Fruit fly (Drosophila melanogaster): ENCODE measurements around the gene Tdrd3.

Tdrd3 gene

dm6 chr3L:14789676-14790075 is 3.1 kb downstream of the Tdrd3 start, which contains the start of gene Helz (continued):
- no peak for TF ChIP-seq unpg (GFP tag; optimal IDR thresholded peaks at IDR 0.05)
- TF ChIP-seq CG12769 (tag; optimal IDR thresholded peaks at IDR 0.05): no peak
- no peak for TF ChIP-seq CG10209 (GFP tag; optimal IDR thresholded peaks at IDR 0.05)
- no peak for TF ChIP-seq shn (GFP tag; optimal IDR thresholded peaks at IDR 0.05)
- TF ChIP-seq jumu (GFP tag; optimal IDR thresholded peaks at IDR 0.05): no peak
- no peak for TF ChIP-seq CG12071 (GFP tag; optimal IDR thresholded peaks at IDR 0.05)
- TF ChIP-seq CG3847 (GFP tag; IDR thresholded peaks at IDR 0.05): peak; percentile 70
- TF ChIP-seq ken (GFP tag; IDR thresholded peaks at IDR 0.05): 0 out of 3 replicates have a peak, but pooled peaks have one; percentile 16
- TF ChIP-seq CG15073 (GFP tag; optimal IDR thresholded peaks at IDR 0.05): no peak
- TF ChIP-seq CG6272 (GFP tag; IDR thresholded peaks at IDR 0.05): no peak
- TF ChIP-seq Dip3 (GFP tag; optimal IDR thresholded peaks at IDR 0.05): peak; percentile 17
- TF ChIP-seq CG13287 (GFP tag; IDR thresholded peaks at IDR 0.05; ENCODE audit: partially characterized antibody): no peak; the same call in 1 of the 2 replicates
- no peak for TF ChIP-seq Abd-B (GFP tag; optimal IDR thresholded peaks at IDR 0.05)
- TF ChIP-seq CG17328 (GFP tag; IDR thresholded peaks at IDR 0.05): no peak
- peak; percentile 58; the same call in 2 of the 3 replicates for TF ChIP-seq Opbp (GFP tag; IDR thresholded peaks at IDR 0.05; ENCODE audit: partially characterized antibody)
- no peak for TF ChIP-seq CHES-1-like (GFP tag; optimal IDR thresholded peaks at IDR 0.05)
- no peak for TF ChIP-seq esg (GFP tag; conservative IDR thresholded peaks at IDR 0.05)
- no peak for TF ChIP-seq CG6689 (GFP tag; IDR thresholded peaks at IDR 0.05)
- TF ChIP-seq CG18599 (GFP tag; optimal IDR thresholded peaks at IDR 0.05): no peak
- no peak for TF ChIP-seq CG14441 (GFP tag; IDR thresholded peaks at IDR 0.05)
- TF ChIP-seq Sox102F (GFP tag; optimal IDR thresholded peaks at IDR 0.05): no peak
- TF ChIP-seq Hand (GFP tag; optimal IDR thresholded peaks at IDR 0.05): no peak
- no peak for TF ChIP-seq Hr78 (GFP tag; optimal IDR thresholded peaks at IDR 0.05)
- no peak for TF ChIP-seq CG17385 (GFP tag; optimal IDR thresholded peaks at IDR 0.05)
- TF ChIP-seq nerfin-2 (GFP tag; IDR thresholded peaks at IDR 0.05; ENCODE audit: partially characterized antibody): peak; percentile 31; the same call in 1 of the 2 replicates
- no peak; the same call in 1 of the 2 replicates for TF ChIP-seq CG32532 (GFP tag; IDR thresholded peaks at IDR 0.05)
- peak; percentile 54 for TF ChIP-seq vfl (GFP tag; optimal IDR thresholded peaks at IDR 0.05)
- no peak for TF ChIP-seq nmo (GFP tag; optimal IDR thresholded peaks at IDR 0.05)
- TF ChIP-seq CkIIα-i1 (GFP tag; IDR thresholded peaks at IDR 0.05): no peak
- TF ChIP-seq inv (GFP tag; IDR thresholded peaks at IDR 0.05; ENCODE audit: partially characterized antibody): no peak
- TF ChIP-seq CG15479 (GFP tag; optimal IDR thresholded peaks at IDR 0.05): no peak
- TF ChIP-seq cas (GFP tag; IDR thresholded peaks at IDR 0.05): no peak
- no peak for TF ChIP-seq Camta (GFP tag; optimal IDR thresholded peaks at IDR 0.05)
- TF ChIP-seq Kr (GFP tag; optimal IDR thresholded peaks at IDR 0.05): no peak
- TF ChIP-seq CG12744 (GFP tag; optimal IDR thresholded peaks at IDR 0.05): no peak
- TF ChIP-seq dan (GFP tag; IDR thresholded peaks at IDR 0.05): no peak
- TF ChIP-seq CG17361 (GFP tag; IDR thresholded peaks at IDR 0.05): no peak
- TF ChIP-seq hbn (GFP tag; IDR thresholded peaks at IDR 0.05; ENCODE audit: partially characterized antibody): no peak
- TF ChIP-seq CG2116 (GFP tag; optimal IDR thresholded peaks at IDR 0.05): peak; percentile 3
- no peak for TF ChIP-seq CG8089 (GFP tag; optimal IDR thresholded peaks at IDR 0.05)
- TF ChIP-seq CG11085 (GFP tag; IDR thresholded peaks at IDR 0.05): no peak
- 0 out of 3 replicates have a peak, but pooled peaks have one; percentile 20 for TF ChIP-seq Dbx (GFP tag; IDR thresholded peaks at IDR 0.05)
- no peak for TF ChIP-seq exex (tag; optimal IDR thresholded peaks at IDR 0.05)
- no peak for TF ChIP-seq CG14965 (GFP tag; optimal IDR thresholded peaks at IDR 0.05; ENCODE audit: borderline replicate concordance)
- no peak for TF ChIP-seq CG8765 (GFP tag; IDR thresholded peaks at IDR 0.05)
- no peak for TF ChIP-seq CG11093 (GFP tag; IDR thresholded peaks at IDR 0.05)
- TF ChIP-seq Vsx1 (GFP tag; optimal IDR thresholded peaks at IDR 0.05): peak; percentile 20
- TF ChIP-seq CG31388 (GFP tag; optimal IDR thresholded peaks at IDR 0.05): no peak
- no peak for TF ChIP-seq wek (GFP tag; optimal IDR thresholded peaks at IDR 0.05)
- TF ChIP-seq bsh (GFP tag; optimal IDR thresholded peaks at IDR 0.05): no peak
